Worm (Caenorhabditis elegans): ENCODE measurements around the gene F58D2.2.

Gene F58D2.2

ce11 chrIV:13167534-13167933, 22.0 kb upstream of the F58D2.2 start:
- TF ChIP-seq blmp-1 (tag; optimal IDR thresholded peaks at IDR 0.05; ENCODE audit: insufficient read depth) (no peak), unc-62 (GFP tag; optimal IDR thresholded peaks at IDR 0.05) (no peak), mab-5 (tag; optimal IDR thresholded peaks at IDR 0.05) (no peak), sma-9 (GFP tag; optimal IDR thresholded peaks at IDR 0.05) (no peak), sma-9 (tag; optimal IDR thresholded peaks at IDR 0.05) (no peak), fos-1 (tag; optimal IDR thresholded peaks at IDR 0.05) (no peak), ama-1 (optimal IDR thresholded peaks at IDR 0.05) (no peak)

ce11 chrIV:13170241-13170640, 19.3 kb upstream of the F58D2.2 start, which contains the start of gene nas-14:
TSS of gene nas-14 (plus strand) at chrIV:13170541.
- TF ChIP-seq skn-1 (tag; optimal IDR thresholded peaks at IDR 0.05) (no peak), egl-27 (tag; optimal IDR thresholded peaks at IDR 0.05) (no peak), F13H6.1 (tag; optimal IDR thresholded peaks at IDR 0.05) (no peak), snpc-4 (tag; optimal IDR thresholded peaks at IDR 0.05) (no peak), sma-9 (GFP tag; optimal IDR thresholded peaks at IDR 0.05) (no peak), sma-9 (tag; optimal IDR thresholded peaks at IDR 0.05) (no peak)

- TF ChIP-seq alr-1 (tag; optimal IDR thresholded peaks at IDR 0.05) (no peak), ztf-1 (GFP tag; conservative IDR thresholded peaks at IDR 0.05) (no peak), dmd-4 (tag; optimal IDR thresholded peaks at IDR 0.05) (no peak), Y55F3AM.14 (GFP tag; optimal IDR thresholded peaks at IDR 0.05) (no peak), nhr-237 (tag; optimal IDR thresholded peaks at IDR 0.05) (no peak), ZK546.5 (tag; optimal IDR thresholded peaks at IDR 0.05) (no peak), F13H6.1 (tag; optimal IDR thresholded peaks at IDR 0.05) (no peak), mdl-1 (tag; optimal IDR thresholded peaks at IDR 0.05) (no peak), sem-4 (tag; optimal IDR thresholded peaks at IDR 0.05) (no peak), nhr-12 (tag; optimal IDR thresholded peaks at IDR 0.05) (no peak), ama-1 (optimal IDR thresholded peaks at IDR 0.05) (no peak), mab-5 (tag; optimal IDR thresholded peaks at IDR 0.05) (no peak), lin-39 (tag; optimal IDR thresholded peaks at IDR 0.05) (no peak), snpc-4 (tag; optimal IDR thresholded peaks at IDR 0.05) (no peak), ceh-16 (tag; optimal IDR thresholded peaks at IDR 0.05) (no peak), nhr-77 (tag; optimal IDR thresholded peaks at IDR 0.05) (no peak), nhr-6 (tag; optimal IDR thresholded peaks at IDR 0.05) (no peak), C34F6.9 (tag; optimal IDR thresholded peaks at IDR 0.05) (no peak), nhr-21 (tag; optimal IDR thresholded peaks at IDR 0.05) (no peak)
Measured at ce11 chrIV:13173359-13173758, 16.2 kb upstream of the F58D2.2 start.

ce11 chrIV:13179295-13179694, 10.3 kb upstream of the F58D2.2 start, which contains the start of gene lev-1:
TSS of gene lev-1 (minus strand) at chrIV:13179395.
- no peak for TF ChIP-seq mab-5 (tag; optimal IDR thresholded peaks at IDR 0.05)
- TF ChIP-seq nhr-129 (tag; optimal IDR thresholded peaks at IDR 0.05): peak; percentile 31

- TF ChIP-seq nhr-237 (tag; optimal IDR thresholded peaks at IDR 0.05) (no peak), alr-1 (tag; optimal IDR thresholded peaks at IDR 0.05) (no peak), ztf-11 (tag; optimal IDR thresholded peaks at IDR 0.05) (no peak), nhr-10 (tag; optimal IDR thresholded peaks at IDR 0.05) (no peak), skn-1 (tag; optimal IDR thresholded peaks at IDR 0.05) (no peak), lin-13 (GFP tag; optimal IDR thresholded peaks at IDR 0.05) (no peak), C34F6.9 (tag; optimal IDR thresholded peaks at IDR 0.05) (no peak), F13H6.1 (tag; optimal IDR thresholded peaks at IDR 0.05) (no peak), nhr-25 (tag; optimal IDR thresholded peaks at IDR 0.05) (no peak), gmeb-1 (tag; optimal IDR thresholded peaks at IDR 0.05) (no peak), sem-4 (tag; optimal IDR thresholded peaks at IDR 0.05) (no peak), blmp-1 (tag; optimal IDR thresholded peaks at IDR 0.05; ENCODE audit: insufficient read depth) (no peak), nhr-77 (tag; optimal IDR thresholded peaks at IDR 0.05) (no peak), peb-1 (tag; optimal IDR thresholded peaks at IDR 0.05) (no peak), egl-27 (tag; optimal IDR thresholded peaks at IDR 0.05) (no peak), elt-1 (tag; optimal IDR thresholded peaks at IDR 0.05) (no peak)
Measured at ce11 chrIV:13180723-13181122, 8.8 kb upstream of the F58D2.2 start, which contains the start of gene F58D2.3. TSS of gene F58D2.3 (minus strand) at chrIV:13180823.

- TF ChIP-seq ZK546.5 (tag; optimal IDR thresholded peaks at IDR 0.05): no peak
Measured at ce11 chrIV:13188959-13189358, 608 bp upstream of the F58D2.2 start, which contains the start of gene F58D2.4. TSS of gene F58D2.4 (minus strand) at chrIV:13189059.
